Worm (Caenorhabditis elegans) whole organism, L4/young adult: Measurements from ENCODE around the gene F38H4.4.
A peak's percentile ranks its signal among the peaks of the same experiment; 100 is the strongest.

Experiments used
- W03F9.2 ChIP-seq: fragments of 150-350 bp; optimal IDR thresholded peaks from 2 replicates; lab custom pipeline; 2014; ENCODE audit warnings: missing biosample characterization, missing genetic modification characterization
- dao-5 ChIP-seq: sonication (generic microtip); optimal IDR thresholded peaks from 2 replicates; lab custom pipeline; 2016; ENCODE audit warnings: missing genotype, missing genetic modification characterization, moderate library complexity, missing compliant biosample characterization
- him-1 ChIP-seq: sonication (generic microtip); optimal IDR thresholded peaks from 2 replicates; lab custom pipeline; 2016; ENCODE audit warnings: missing genotype, missing genetic modification reagents, missing genetic modification characterization, missing compliant biosample characterization

Gene F38H4.4

ce11 chrIV:11867652-11868232 lies 19.7 kb downstream of the F38H4.4 start:
- TF ChIP-seq him-1 (tag; lab: Kevin White, UChicago): no peak
- no peak for TF ChIP-seq dao-5 (tag; lab: Kevin White, UChicago)
- TF ChIP-seq W03F9.2 (tag; lab: Kevin White, UChicago): no peak

- no peak for TF ChIP-seq dao-5 (tag; lab: Kevin White, UChicago)
- no peak for TF ChIP-seq W03F9.2 (tag; lab: Kevin White, UChicago)
- TF ChIP-seq him-1 (tag; lab: Kevin White, UChicago): no peak
Observed at ce11 chrIV:11868452-11868851, 20.4 kb downstream of the F38H4.4 start.

- TF ChIP-seq him-1 (tag; lab: Kevin White, UChicago) (peak; percentile 36), dao-5 (tag; lab: Kevin White, UChicago) (no peak)
Observed at ce11 chrIV:11871083-11871482, 23.0 kb downstream of the F38H4.4 start.

ce11 chrIV:11871898-11872297 lies 23.8 kb downstream of the F38H4.4 start:
- TF ChIP-seq W03F9.2 (tag; lab: Kevin White, UChicago) (no peak), dao-5 (tag; lab: Kevin White, UChicago) (no peak), him-1 (tag; lab: Kevin White, UChicago) (no peak)

ce11 chrIV:11877674-11878073 lies 29.6 kb downstream of the F38H4.4 start, which contains the start of gene pph-2:
Gene pph-2, minus strand, starts transcription at chrIV:11877774.
- no peak for TF ChIP-seq him-1 (tag; lab: Kevin White, UChicago)
- no peak for TF ChIP-seq W03F9.2 (tag; lab: Kevin White, UChicago)
- no peak for TF ChIP-seq dao-5 (tag; lab: Kevin White, UChicago)

ce11 chrIV:11878249-11878648 lies 30.2 kb downstream of the F38H4.4 start, which contains the start of gene cutl-27:
Gene cutl-27, plus strand, starts transcription at chrIV:11878549.
- TF ChIP-seq W03F9.2 (tag; lab: Kevin White, UChicago) (no peak), him-1 (tag; lab: Kevin White, UChicago) (no peak), dao-5 (tag; lab: Kevin White, UChicago) (no peak)

ce11 chrIV:11882534-11882933 lies 34.5 kb downstream of the F38H4.4 start:
- no peak for TF ChIP-seq him-1 (tag; lab: Kevin White, UChicago)
- TF ChIP-seq W03F9.2 (tag; lab: Kevin White, UChicago): no peak

- TF ChIP-seq dao-5 (tag; lab: Kevin White, UChicago) (no peak), W03F9.2 (tag; lab: Kevin White, UChicago) (no peak), him-1 (tag; lab: Kevin White, UChicago) (no peak)
Observed at ce11 chrIV:11883478-11883877, 35.4 kb downstream of the F38H4.4 start.

ce11 chrIV:11885313-11885712 lies 37.3 kb downstream of the F38H4.4 start, which contains the start of gene let-653:
Gene let-653, plus strand, starts transcription at chrIV:11885613.
- TF ChIP-seq W03F9.2 (tag; lab: Kevin White, UChicago) (no peak), dao-5 (tag; lab: Kevin White, UChicago) (no peak), him-1 (tag; lab: Kevin White, UChicago) (no peak)

ce11 chrIV:11892545-11892944 lies 44.5 kb downstream of the F38H4.4 start:
- no peak for TF ChIP-seq him-1 (tag; lab: Kevin White, UChicago)
- no peak for TF ChIP-seq dao-5 (tag; lab: Kevin White, UChicago)
- TF ChIP-seq W03F9.2 (tag; lab: Kevin White, UChicago): no peak

ce11 chrIV:11893336-11893735 lies 45.3 kb downstream of the F38H4.4 start:
- TF ChIP-seq W03F9.2 (tag; lab: Kevin White, UChicago): no peak
- TF ChIP-seq him-1 (tag; lab: Kevin White, UChicago): no peak
- TF ChIP-seq dao-5 (tag; lab: Kevin White, UChicago): no peak

- TF ChIP-seq W03F9.2 (tag; lab: Kevin White, UChicago): no peak
- no peak for TF ChIP-seq dao-5 (tag; lab: Kevin White, UChicago)
- no peak for TF ChIP-seq him-1 (tag; lab: Kevin White, UChicago)
Observed at ce11 chrIV:11897710-11898109, 49.6 kb downstream of the F38H4.4 start.

ce11 chrIV:11899358-11899757 lies 51.3 kb downstream of the F38H4.4 start, which contains the start of gene nhr-43:
Gene nhr-43, plus strand, starts transcription at chrIV:11899590.
- TF ChIP-seq dao-5 (tag; lab: Kevin White, UChicago): no peak
- TF ChIP-seq him-1 (tag; lab: Kevin White, UChicago): no peak
